Worm (Caenorhabditis elegans): ENCODE measurements around the gene EGAP2.2.

Gene EGAP2.2

ce11 chrII:5264650-5265049 lies 35.0 kb downstream of the EGAP2.2 start:
- TF ChIP-seq sea-1 (GFP tag; conservative IDR thresholded peaks at IDR 0.05) (no peak), tbx-11 (GFP tag; IDR thresholded peaks at IDR 0.05) (no peak)

ce11 chrII:5268977-5269376 lies 39.3 kb downstream of the EGAP2.2 start:
- TF ChIP-seq hmbx-1 (tag; optimal IDR thresholded peaks at IDR 0.05) (no peak), ets-7 (tag; optimal IDR thresholded peaks at IDR 0.05) (no peak), ama-1 (optimal IDR thresholded peaks at IDR 0.05) (no peak), flt-1 (GFP tag; IDR thresholded peaks at IDR 0.05) (no peak), tbx-11 (GFP tag; IDR thresholded peaks at IDR 0.05) (no peak), F13C5.2 (tag; optimal IDR thresholded peaks at IDR 0.05) (no peak), ceh-36 (tag; optimal IDR thresholded peaks at IDR 0.05) (no peak), pes-1 (GFP tag; IDR thresholded peaks at IDR 0.05) (no peak), hnd-1 (tag; optimal IDR thresholded peaks at IDR 0.05) (no peak)

- no peak for TF ChIP-seq pes-1 (GFP tag; IDR thresholded peaks at IDR 0.05)
- no peak for TF ChIP-seq hmbx-1 (tag; optimal IDR thresholded peaks at IDR 0.05)
- TF ChIP-seq hnd-1 (tag; optimal IDR thresholded peaks at IDR 0.05): no peak
- TF ChIP-seq aly-1 (tag; optimal IDR thresholded peaks at IDR 0.05): no peak
- TF ChIP-seq tra-4 (tag; optimal IDR thresholded peaks at IDR 0.05): no peak
- TF ChIP-seq scrt-1 (GFP tag; IDR thresholded peaks at IDR 0.05): no peak
- no peak for TF ChIP-seq hmg-4 (GFP tag; optimal IDR thresholded peaks at IDR 0.05)
- no peak for TF ChIP-seq flt-1 (GFP tag; IDR thresholded peaks at IDR 0.05)
These were observed 42.1 kb downstream of the EGAP2.2 start, which contains the start of gene drn-1 for ce11 chrII:5271729-5272322. drn-1 (minus strand) TSS chrII:5271845.

ce11 chrII:5276736-5277135 lies 47.0 kb downstream of the EGAP2.2 start:
- TF ChIP-seq F13C5.2 (tag; optimal IDR thresholded peaks at IDR 0.05) (no peak), scrt-1 (GFP tag; IDR thresholded peaks at IDR 0.05) (no peak), ets-7 (tag; optimal IDR thresholded peaks at IDR 0.05) (no peak), tbx-37 (GFP tag; conservative IDR thresholded peaks at IDR 0.05) (no peak), ceh-13 (GFP tag; optimal IDR thresholded peaks at IDR 0.05) (no peak), flt-1 (GFP tag; IDR thresholded peaks at IDR 0.05) (no peak), B0310.2 (tag; optimal IDR thresholded peaks at IDR 0.05) (no peak), tbx-11 (GFP tag; IDR thresholded peaks at IDR 0.05) (no peak), pes-1 (GFP tag; IDR thresholded peaks at IDR 0.05) (no peak), aly-1 (tag; optimal IDR thresholded peaks at IDR 0.05) (no peak), sea-1 (GFP tag; conservative IDR thresholded peaks at IDR 0.05) (no peak), tra-4 (tag; optimal IDR thresholded peaks at IDR 0.05) (no peak), hmbx-1 (tag; optimal IDR thresholded peaks at IDR 0.05) (no peak), ama-1 (optimal IDR thresholded peaks at IDR 0.05) (no peak), hmg-4 (GFP tag; optimal IDR thresholded peaks at IDR 0.05) (no peak), ceh-36 (tag; optimal IDR thresholded peaks at IDR 0.05) (no peak), hnd-1 (tag; optimal IDR thresholded peaks at IDR 0.05) (no peak)

ce11 chrII:5277780-5278179 lies 48.1 kb downstream of the EGAP2.2 start:
- TF ChIP-seq F13C5.2 (tag; optimal IDR thresholded peaks at IDR 0.05): no peak
- no peak for TF ChIP-seq ceh-13 (GFP tag; optimal IDR thresholded peaks at IDR 0.05)
- no peak for TF ChIP-seq tra-4 (tag; optimal IDR thresholded peaks at IDR 0.05)
- no peak for TF ChIP-seq aly-1 (tag; optimal IDR thresholded peaks at IDR 0.05)
- TF ChIP-seq hnd-1 (tag; optimal IDR thresholded peaks at IDR 0.05): no peak
- no peak for TF ChIP-seq tbx-11 (GFP tag; IDR thresholded peaks at IDR 0.05)
- no peak for TF ChIP-seq hmbx-1 (tag; optimal IDR thresholded peaks at IDR 0.05)
- no peak for TF ChIP-seq ama-1 (optimal IDR thresholded peaks at IDR 0.05)
- no peak for TF ChIP-seq B0310.2 (tag; optimal IDR thresholded peaks at IDR 0.05)
- TF ChIP-seq ets-7 (tag; optimal IDR thresholded peaks at IDR 0.05): no peak
- TF ChIP-seq sea-1 (GFP tag; conservative IDR thresholded peaks at IDR 0.05): no peak
- TF ChIP-seq hmg-4 (GFP tag; optimal IDR thresholded peaks at IDR 0.05): no peak
- no peak for TF ChIP-seq flt-1 (GFP tag; IDR thresholded peaks at IDR 0.05)

Data from whole organism, early embryonic.